Worm (Caenorhabditis elegans): Measurements from ENCODE around the gene F43G6.17.

DNA sequence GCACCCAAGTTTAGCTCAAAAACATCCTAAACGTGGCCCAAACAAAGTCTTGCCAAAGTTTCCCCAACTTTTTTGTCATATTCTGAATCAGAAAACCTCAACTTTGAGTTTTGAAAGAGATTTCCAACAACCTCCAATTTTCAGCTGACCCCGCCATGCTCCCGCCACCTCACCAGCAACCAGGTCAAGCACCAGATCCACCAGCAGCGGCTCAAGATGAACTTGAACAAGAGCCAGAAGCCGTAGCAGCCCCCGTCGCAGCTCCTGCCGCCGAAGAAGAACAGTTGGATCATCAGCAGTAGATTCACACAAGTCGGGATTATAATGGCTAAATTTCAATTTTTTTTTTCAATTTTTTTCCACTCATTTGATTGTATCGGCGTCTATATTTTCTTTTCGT, 8.7 kb downstream of the F43G6.17 start:
- TF ChIP-seq tbx-2 (tag; optimal IDR thresholded peaks at IDR 0.05) (no peak), ama-1 (optimal IDR thresholded peaks at IDR 0.05) (no peak), mec-3 (tag; optimal IDR thresholded peaks at IDR 0.05; ENCODE audit: borderline replicate concordance) (no peak), elt-2 (tag; optimal IDR thresholded peaks at IDR 0.05) (no peak), npax-4 (tag; optimal IDR thresholded peaks at IDR 0.05) (no peak), hlh-15 (tag; optimal IDR thresholded peaks at IDR 0.05) (no peak), dve-1 (tag; optimal IDR thresholded peaks at IDR 0.05) (no peak), ahr-1 (tag; optimal IDR thresholded peaks at IDR 0.05) (no peak)

All from whole organism, late embryonic.